Fruit fly (Drosophila melanogaster) whole organism, prepupa: ENCODE results near the gene RapGAP1.

ENCODE experiments used
- CG10631 ChIP-seq: fragments of 200-800 bp; sonication (Bioruptor generic); optimal IDR thresholded peaks from 2 replicates; lab custom pipeline; 2016; ENCODE audit warnings: missing biosample characterization, missing genetic modification characterization
- CG10669 ChIP-seq: fragments of 200-800 bp; sonication (Bioruptor generic); optimal IDR thresholded peaks from 3 replicates; lab custom pipeline; 2018; ENCODE audit warnings: missing biosample characterization, mild to moderate bottlenecking, missing genetic modification characterization, moderate library complexity
- CG11294 ChIP-seq: fragments of 200-800 bp; sonication (Bioruptor generic); IDR thresholded peaks from 2 replicates; pipeline ENCODE4 v1.3.6; 2022; ENCODE audit warnings: missing biosample characterization, missing genetic modification characterization
- CG11762 ChIP-seq: fragments of 200-800 bp; sonication (Bioruptor generic); optimal IDR thresholded peaks from 3 replicates; lab custom pipeline; 2016; ENCODE audit warnings: missing biosample characterization, missing genetic modification characterization; ENCODE audit not compliant: insufficient read depth
- CG15336 ChIP-seq: fragments of 200-800 bp; sonication (Bioruptor generic); IDR thresholded peaks from 2 replicates; pipeline ENCODE4 v1.3.6; 2022; ENCODE audit warnings: missing biosample characterization, missing genetic modification characterization
- CG1621 ChIP-seq: fragments of 200-800 bp; sonication (Bioruptor generic); optimal IDR thresholded peaks from 3 replicates; lab custom pipeline; 2018; ENCODE audit warnings: missing biosample characterization, mild to moderate bottlenecking, missing genetic modification characterization
- CG16779 ChIP-seq: fragments of 200-800 bp; sonication (Bioruptor generic); optimal IDR thresholded peaks from 3 replicates; lab custom pipeline; 2017; ENCODE audit warnings: missing biosample characterization, mild to moderate bottlenecking, missing genetic modification characterization
- CG3032 ChIP-seq: fragments of 200-800 bp; optimal IDR thresholded peaks from 2 replicates; lab custom pipeline; 2019; ENCODE audit warnings: missing biosample characterization, mild to moderate bottlenecking, missing genetic modification characterization, moderate library complexity
- CG32006 ChIP-seq: fragments of 200-800 bp; sonication (Bioruptor generic); optimal IDR thresholded peaks from 3 replicates; lab custom pipeline; 2017; ENCODE audit warnings: missing biosample characterization, mild to moderate bottlenecking, missing genetic modification characterization
- CG3919 ChIP-seq: fragments of 200-800 bp; sonication (Bioruptor generic); optimal IDR thresholded peaks from 3 replicates; lab custom pipeline; 2016; ENCODE audit warnings: missing biosample characterization, missing genetic modification characterization
- CG4318 ChIP-seq: fragments of 200-800 bp; sonication (Bioruptor generic); optimal IDR thresholded peaks from 3 replicates; lab custom pipeline; 2017; ENCODE audit warnings: missing biosample characterization, mild to moderate bottlenecking, missing genetic modification characterization
- CG6163 ChIP-seq: fragments of 200-800 bp; sonication (Bioruptor generic); IDR thresholded peaks from 3 replicates; pipeline ENCODE4 v1.3.6; 2022; ENCODE audit warnings: missing biosample characterization, missing genetic modification characterization
- CG6276 ChIP-seq: fragments of 200-800 bp; sonication (Bioruptor generic); optimal IDR thresholded peaks from 2 replicates; lab custom pipeline; 2017; ENCODE audit warnings: missing biosample characterization, mild to moderate bottlenecking, missing genetic modification characterization
- CG6792 ChIP-seq: fragments of 200-800 bp; sonication (Bioruptor generic); optimal IDR thresholded peaks from 3 replicates; lab custom pipeline; 2016; ENCODE audit warnings: missing biosample characterization, missing genetic modification characterization
- CG6854 ChIP-seq: fragments of 200-800 bp; sonication (Bioruptor generic); optimal IDR thresholded peaks from 2 replicates; lab custom pipeline; 2017; ENCODE audit warnings: missing biosample characterization, mild to moderate bottlenecking, missing genetic modification characterization
- CG7368 ChIP-seq: fragments of 200-800 bp; sonication (Bioruptor generic); optimal IDR thresholded peaks from 3 replicates; lab custom pipeline; 2016; ENCODE audit warnings: missing biosample characterization, missing genetic modification characterization
- CG8119 ChIP-seq: fragments of 200-800 bp; sonication (Bioruptor generic); IDR thresholded peaks from 3 replicates; pipeline ENCODE4 v1.3.6; 2022; ENCODE audit warnings: missing biosample characterization, missing genetic modification characterization
- CG8319 ChIP-seq: fragments of 200-800 bp; sonication (Bioruptor generic); optimal IDR thresholded peaks from 3 replicates; lab custom pipeline; 2016; ENCODE audit warnings: missing biosample characterization, missing genetic modification characterization
- Eip75B ChIP-seq: fragments of 200-800 bp; sonication (Bioruptor generic); optimal IDR thresholded peaks from 3 replicates; lab custom pipeline; 2016; ENCODE audit warnings: missing biosample characterization, missing genetic modification characterization
- Eip78C ChIP-seq: fragments of 200-800 bp; sonication (Bioruptor generic); peaks from one replicate; lab custom pipeline; 2016; ENCODE audit warnings: missing biosample characterization, missing genetic modification characterization
- Ets21C ChIP-seq: fragments of 200-800 bp; sonication (Bioruptor generic); optimal IDR thresholded peaks from 3 replicates; lab custom pipeline; 2016; ENCODE audit warnings: missing biosample characterization, missing genetic modification characterization
- Ets96B ChIP-seq: fragments of 200-800 bp; optimal IDR thresholded peaks from 2 replicates; lab custom pipeline; 2019; ENCODE audit warnings: missing biosample characterization, mild to moderate bottlenecking, missing genetic modification characterization, moderate library complexity
- Gug ChIP-seq: fragments of 200-800 bp; sonication (Bioruptor generic); IDR thresholded peaks from 2 replicates; pipeline ENCODE4 v1.3.6; 2022; ENCODE audit warnings: missing biosample characterization, missing genetic modification characterization
- Hr38 ChIP-seq: sonication (Bioruptor generic); optimal IDR thresholded peaks from 2 replicates; lab custom pipeline; 2016; ENCODE audit warnings: missing biosample characterization, missing genetic modification characterization
- Hr4 ChIP-seq: fragments of 200-800 bp; sonication (Bioruptor generic); optimal IDR thresholded peaks from 3 replicates; lab custom pipeline; 2016; ENCODE audit warnings: missing biosample characterization, missing genetic modification characterization
- Lpt ChIP-seq: fragments of 200-800 bp; sonication (Bioruptor generic); optimal IDR thresholded peaks from 3 replicates; lab custom pipeline; 2016; ENCODE audit warnings: missing biosample characterization, missing genetic modification characterization
- OdsH ChIP-seq: fragments of 200-800 bp; sonication (Bioruptor generic); optimal IDR thresholded peaks from 3 replicates; lab custom pipeline; 2016; ENCODE audit warnings: missing biosample characterization, missing genetic modification characterization
- Smox ChIP-seq: fragments of 200-800 bp; sonication (Bioruptor generic); optimal IDR thresholded peaks from 3 replicates; lab custom pipeline; 2016; ENCODE audit warnings: missing biosample characterization, missing genetic modification characterization
- Sox14 ChIP-seq: fragments of 200-800 bp; sonication (Bioruptor generic); optimal IDR thresholded peaks from 3 replicates; lab custom pipeline; 2016; ENCODE audit warnings: missing biosample characterization, missing genetic modification characterization
- Sox15 ChIP-seq: fragments of 200-800 bp; sonication (Bioruptor generic); optimal IDR thresholded peaks from 3 replicates; lab custom pipeline; 2016; ENCODE audit warnings: missing biosample characterization, missing genetic modification characterization
- achi ChIP-seq: fragments of 200-800 bp; sonication (Bioruptor generic); optimal IDR thresholded peaks from 3 replicates; lab custom pipeline; 2016; ENCODE audit warnings: missing biosample characterization, missing genetic modification characterization
- acj6 ChIP-seq: fragments of 200-800 bp; sonication (Bioruptor generic); optimal IDR thresholded peaks from 3 replicates; lab custom pipeline; 2016; ENCODE audit warnings: missing biosample characterization, missing genetic modification characterization
- cyc ChIP-seq: fragments of 200-800 bp; sonication (Bioruptor generic); optimal IDR thresholded peaks from 3 replicates; lab custom pipeline; 2016; ENCODE audit warnings: missing biosample characterization, missing genetic modification characterization
- dac ChIP-seq: fragments of 200-800 bp; sonication (Bioruptor generic); optimal IDR thresholded peaks from 2 replicates; lab custom pipeline; 2017; ENCODE audit warnings: missing biosample characterization, mild to moderate bottlenecking, missing genetic modification characterization
- dsx ChIP-seq: fragments of 200-800 bp; optimal IDR thresholded peaks from 3 replicates; lab custom pipeline; 2019; ENCODE audit warnings: missing biosample characterization, mild to moderate bottlenecking, missing genetic modification characterization, moderate library complexity; ENCODE audit not compliant: poor library complexity, severe bottlenecking
- eg ChIP-seq: fragments of 200-800 bp; sonication (Bioruptor generic); IDR thresholded peaks from 3 replicates; pipeline ENCODE4 v1.3.6; 2022; ENCODE audit warnings: missing biosample characterization, missing genetic modification characterization
- esn ChIP-seq: fragments of 200-800 bp; sonication (Bioruptor generic); optimal IDR thresholded peaks from 2 replicates; lab custom pipeline; 2016; ENCODE audit warnings: missing biosample characterization, mild to moderate bottlenecking, missing genetic modification characterization, moderate library complexity
- fd59A ChIP-seq: fragments of 200-800 bp; sonication (Bioruptor generic); optimal IDR thresholded peaks from 2 replicates; lab custom pipeline; 2017; ENCODE audit warnings: missing biosample characterization, mild to moderate bottlenecking, missing genetic modification characterization, missing genetic modification reagents
- fd85E ChIP-seq: fragments of 200-800 bp; sonication (Bioruptor generic); optimal IDR thresholded peaks from 3 replicates; lab custom pipeline; 2016; ENCODE audit warnings: missing biosample characterization, missing genetic modification characterization
- fkh ChIP-seq: fragments of 200-800 bp; sonication (Bioruptor generic); optimal IDR thresholded peaks from 3 replicates; lab custom pipeline; 2017; ENCODE audit warnings: missing biosample characterization, mild to moderate bottlenecking, missing genetic modification characterization, moderate library complexity
- lz ChIP-seq: fragments of 200-800 bp; sonication (Bioruptor generic); optimal IDR thresholded peaks from 3 replicates; lab custom pipeline; 2016; ENCODE audit warnings: missing biosample characterization, missing genetic modification characterization
- net ChIP-seq: fragments of 200-800 bp; sonication (Bioruptor generic); optimal IDR thresholded peaks from 3 replicates; lab custom pipeline; 2016; ENCODE audit warnings: missing biosample characterization, missing genetic modification characterization
- spab ChIP-seq: fragments of 200-800 bp; sonication (Bioruptor generic); optimal IDR thresholded peaks from 2 replicates; lab custom pipeline; 2017; ENCODE audit warnings: missing biosample characterization, mild to moderate bottlenecking, missing genetic modification characterization, missing genetic modification reagents
- svp ChIP-seq: fragments of 200-800 bp; sonication (Bioruptor generic); peaks from one replicate; lab custom pipeline; 2016; ENCODE audit warnings: missing biosample characterization, missing genetic modification characterization
- topi ChIP-seq: fragments of 200-800 bp; sonication (Bioruptor generic); optimal IDR thresholded peaks from 3 replicates; lab custom pipeline; 2016; ENCODE audit warnings: missing biosample characterization, missing genetic modification characterization
- vri ChIP-seq: fragments of 200-800 bp; sonication (Bioruptor generic); optimal IDR thresholded peaks from 3 replicates; lab custom pipeline; 2016; ENCODE audit warnings: missing biosample characterization, mild to moderate bottlenecking, missing genetic modification characterization

Gene RapGAP1

DNA sequence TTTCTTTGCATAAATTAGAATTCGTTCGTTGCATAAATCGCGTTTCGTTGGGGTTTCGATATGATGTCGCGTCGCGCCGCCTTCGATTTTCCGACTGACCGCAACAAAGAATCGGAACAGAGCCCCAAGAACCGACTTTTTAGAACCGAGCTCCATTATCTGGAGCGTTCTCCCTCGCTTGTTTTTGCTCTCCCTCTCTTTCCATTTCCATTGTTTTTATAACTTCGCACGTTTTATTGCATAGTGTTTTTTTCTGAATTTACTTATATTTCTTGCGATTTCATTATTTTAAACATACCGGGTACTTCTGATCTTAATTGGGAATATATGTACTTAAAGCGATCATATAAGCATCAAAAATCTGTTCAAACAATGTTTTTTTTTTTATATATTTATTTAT lies at the start of gene RapGAP1:
Gene RapGAP1, minus strand, starts transcription at position 101 of the 400 bp plus-strand sequence.
- TF ChIP-seq svp (GFP tag; lab: Kevin White, UChicago) = peak; percentile 26
- no peak for TF ChIP-seq Ets21C
- peak; percentile 50 for TF ChIP-seq CG6276 (GFP tag; lab: Kevin White, UChicago)
- TF ChIP-seq Eip78C = peak; percentile 57
- peak; percentile 15 for TF ChIP-seq Sox14 (GFP tag; lab: Kevin White, UChicago)

- no peak for TF ChIP-seq CG6854 (GFP tag; lab: Kevin White, UChicago)
- TF ChIP-seq Ets96B (tag; lab: Kevin White, UChicago) = no peak
- TF ChIP-seq net = no peak
- no peak for TF ChIP-seq CG8319 (GFP tag; lab: Kevin White, UChicago)
- no peak for TF ChIP-seq fd59A (GFP tag; lab: Kevin White, UChicago)
- no peak for TF ChIP-seq CG32006
- TF ChIP-seq fkh (GFP tag; lab: Kevin White, UChicago) = peak; percentile 88
- TF ChIP-seq OdsH (GFP tag; lab: Kevin White, UChicago) = no peak
- no peak for TF ChIP-seq Sox15
- TF ChIP-seq CG1621 (tag; lab: Kevin White, UChicago) = no peak
- TF ChIP-seq CG6276 (GFP tag; lab: Kevin White, UChicago) = no peak
- TF ChIP-seq Hr38 (GFP tag; lab: Kevin White, UChicago) = no peak
- no peak for TF ChIP-seq CG11762
- no peak for TF ChIP-seq dac (GFP tag; lab: Kevin White, UChicago)
- no peak for TF ChIP-seq Sox14 (GFP tag; lab: Kevin White, UChicago)
- no peak for TF ChIP-seq CG16779
- peak; percentile 27 for TF ChIP-seq svp (GFP tag; lab: Kevin White, UChicago)
- no peak for TF ChIP-seq CG10631
- TF ChIP-seq, all 60 proteins: peak for 2
Observed at dm6 chr2L:7628382-7628965, 49.7 kb upstream of the RapGAP1 start.

- TF ChIP-seq CG10669 (GFP tag; lab: Kevin White, UChicago) (peak; percentile 18), eg (GFP tag; lab: Robert Waterston, UW) (peak; percentile 41; the same call in 1 of the 3 replicates), achi (peak; percentile 38), CG15336 (GFP tag; lab: Robert Waterston, UW) (peak; percentile 57), CG10631 (peak; percentile 42), topi (GFP tag; lab: Kevin White, UChicago) (no peak), CG11762 (no peak), acj6 (peak; percentile 45), CG8119 (GFP tag; lab: Robert Waterston, UW) (peak; percentile 45; the same call in 1 of the 3 replicates), Ets21C (no peak), Gug (peak; percentile 35; the same call in 1 of the 2 replicates), Hr4 (GFP tag; lab: Kevin White, UChicago) (peak; percentile 26), CG11294 (GFP tag; lab: Robert Waterston, UW) (0 out of 2 replicates have a peak, but pooled peaks have one; percentile 20), esn (GFP tag; lab: Kevin White, UChicago) (no peak), CG8319 (GFP tag; lab: Kevin White, UChicago) (no peak), Smox (GFP tag; lab: Kevin White, UChicago) (no peak), lz (GFP tag; lab: Kevin White, UChicago) (no peak), fkh (GFP tag; lab: Kevin White, UChicago) (no peak), CG3032 (tag; lab: Kevin White, UChicago) (peak; percentile 42), Hr38 (GFP tag; lab: Kevin White, UChicago) (no peak), cyc (no peak), CG6792 (GFP tag; lab: Kevin White, UChicago) (no peak), vri (GFP tag; lab: Kevin White, UChicago) (no peak), Eip75B (peak; percentile 35), CG6163 (GFP tag; lab: Robert Waterston, UW) (peak; percentile 75; the same call in 2 of the 3 replicates), Lpt (no peak), CG7368 (GFP tag; lab: Kevin White, UChicago) (peak; percentile 8), spab (GFP tag; lab: Kevin White, UChicago) (no peak), dsx (GFP tag; lab: Kevin White, UChicago) (no peak), OdsH (GFP tag; lab: Kevin White, UChicago) (peak; percentile 6), CG3919 (peak; percentile 62), CG4318 (GFP tag; lab: Kevin White, UChicago) (peak; percentile 35), CG1621 (tag; lab: Kevin White, UChicago) (no peak), Ets96B (tag; lab: Kevin White, UChicago) (peak; percentile 39), fd85E (no peak), CG32006 (peak; percentile 62), Sox14 (GFP tag; lab: Kevin White, UChicago) (peak; percentile 31)
Observed at dm6 chr2L:7627474-7627873, 48.7 kb upstream of the RapGAP1 start.
